Fruit fly (Drosophila melanogaster) whole organism, embryonic: ENCODE measurements around the gene Prp3.
A peak's percentile ranks its signal among the peaks of the same experiment; 100 is the strongest.

ENCODE experiments used
- Antp ChIP-seq: fragments of 200-800 bp; sonication (Bioruptor generic); optimal IDR thresholded peaks from 3 replicates; lab custom pipeline; 2016; ENCODE audit warnings: missing biosample characterization, missing genetic modification characterization
- BEAF-32 ChIP-seq: fragments of 200-800 bp; sonication (Bioruptor generic); optimal IDR thresholded peaks from 3 replicates; lab custom pipeline; 2017; ENCODE audit warnings: missing biosample characterization, missing genetic modification characterization, mild to moderate bottlenecking, moderate library complexity, missing genetic modification reagents
- Bteb2 ChIP-seq: fragments of 200-800 bp; sonication (Bioruptor generic); optimal IDR thresholded peaks from 2 replicates; lab custom pipeline; 2016; ENCODE audit warnings: missing biosample characterization, missing genetic modification characterization
- C15 ChIP-seq: fragments of 200-800 bp; sonication (Bioruptor generic); IDR thresholded peaks from 3 replicates; pipeline ENCODE4 v1.3.6; 2022; ENCODE audit warnings: missing biosample characterization, missing genetic modification characterization
- CG12391 ChIP-seq: fragments of 200-800 bp; sonication (Bioruptor generic); optimal IDR thresholded peaks from 3 replicates; lab custom pipeline; 2018; ENCODE audit warnings: missing biosample characterization, mild to moderate bottlenecking, missing genetic modification characterization, moderate library complexity
- CG14860 ChIP-seq: fragments of 200-800 bp; sonication (Bioruptor generic); IDR thresholded peaks from 3 replicates; pipeline ENCODE4 v1.3.6; 2022; ENCODE audit warnings: missing biosample characterization, missing genetic modification characterization; ENCODE audit not compliant: partially characterized antibody
- CG15073 ChIP-seq: fragments of 200-800 bp; sonication (Bioruptor generic); optimal IDR thresholded peaks from 2 replicates; lab custom pipeline; 2016; ENCODE audit warnings: missing biosample characterization, missing genetic modification characterization
- CG16813 ChIP-seq: fragments of 200-800 bp; sonication (Bioruptor generic); IDR thresholded peaks from 3 replicates; pipeline ENCODE4 v1.3.6; 2022; ENCODE audit warnings: missing biosample characterization, missing genetic modification characterization; ENCODE audit not compliant: partially characterized antibody
- CG17361 ChIP-seq: fragments of 200-800 bp; sonication (Bioruptor generic); IDR thresholded peaks from 3 replicates; pipeline ENCODE4 v1.3.6; 2022; ENCODE audit warnings: missing biosample characterization, missing genetic modification characterization
- CG18764 ChIP-seq: fragments of 200-800 bp; sonication (Bioruptor generic); optimal IDR thresholded peaks from 3 replicates; lab custom pipeline; 2016; ENCODE audit warnings: missing biosample characterization, missing genetic modification characterization
- CG2712 ChIP-seq: fragments of 200-800 bp; optimal IDR thresholded peaks from 3 replicates; lab custom pipeline; 2019; ENCODE audit warnings: missing biosample characterization, mild to moderate bottlenecking, missing genetic modification characterization, moderate library complexity
- CG30020 ChIP-seq: fragments of 200-800 bp; optimal IDR thresholded peaks from 2 replicates; lab custom pipeline; 2019; ENCODE audit warnings: missing biosample characterization, mild to moderate bottlenecking, missing genetic modification characterization, moderate library complexity
- CG3065 ChIP-seq: fragments of 200-800 bp; sonication (Bioruptor generic); optimal IDR thresholded peaks from 2 replicates; lab custom pipeline; 2016; ENCODE audit warnings: missing biosample characterization, missing genetic modification characterization
- CG32767 ChIP-seq: fragments of 200-800 bp; sonication (Bioruptor generic); IDR thresholded peaks from 2 replicates; pipeline ENCODE4 v1.3.6; 2022; ENCODE audit warnings: missing biosample characterization, missing genetic modification characterization
- CG33557 ChIP-seq: fragments of 200-800 bp; sonication (Bioruptor generic); optimal IDR thresholded peaks from 2 replicates; lab custom pipeline; 2019; ENCODE audit warnings: missing biosample characterization, mild to moderate bottlenecking, missing genetic modification characterization, moderate library complexity
- CG34422 ChIP-seq: fragments of 200-800 bp; sonication (Bioruptor generic); IDR thresholded peaks from 3 replicates; pipeline ENCODE4 v1.3.6; 2022; ENCODE audit warnings: missing biosample characterization, missing genetic modification characterization
- CG3838 ChIP-seq: fragments of 200-800 bp; sonication (Bioruptor generic); optimal IDR thresholded peaks from 3 replicates; lab custom pipeline; 2016; ENCODE audit warnings: missing biosample characterization, missing genetic modification characterization
- CG4707 ChIP-seq: fragments of 200-800 bp; sonication (Bioruptor generic); optimal IDR thresholded peaks from 2 replicates; lab custom pipeline; 2018; ENCODE audit warnings: missing biosample characterization, mild to moderate bottlenecking, missing genetic modification characterization, moderate library complexity
- CG6683 ChIP-seq: fragments of 200-800 bp; sonication (Bioruptor generic); optimal IDR thresholded peaks from 2 replicates; lab custom pipeline; 2017; ENCODE audit warnings: missing biosample characterization, mild to moderate bottlenecking, missing genetic modification characterization, missing genetic modification reagents
- CG6854 ChIP-seq: fragments of 200-800 bp; sonication (Bioruptor generic); optimal IDR thresholded peaks from 3 replicates; lab custom pipeline; 2017; ENCODE audit warnings: missing biosample characterization, mild to moderate bottlenecking, missing genetic modification characterization
- CG8765 ChIP-seq: fragments of 200-800 bp; sonication (Bioruptor generic); IDR thresholded peaks from 2 replicates; pipeline ENCODE4 v1.3.6; 2022; ENCODE audit warnings: missing biosample characterization, missing genetic modification characterization
- CG8924 ChIP-seq: fragments of 200-800 bp; optimal IDR thresholded peaks from 3 replicates; lab custom pipeline; 2019; ENCODE audit warnings: missing biosample characterization, mild to moderate bottlenecking, missing genetic modification characterization, moderate library complexity
- CG9876 ChIP-seq: fragments of 200-800 bp; sonication (Bioruptor generic); optimal IDR thresholded peaks from 2 replicates; lab custom pipeline; 2016; ENCODE audit warnings: missing biosample characterization, missing genetic modification characterization
- Chrac-16 ChIP-seq: fragments of 200-800 bp; sonication (Bioruptor generic); optimal IDR thresholded peaks from 3 replicates; lab custom pipeline; 2016; ENCODE audit warnings: missing biosample characterization, missing genetic modification characterization
- HLH54F ChIP-seq: fragments of 200-800 bp; sonication (Bioruptor generic); optimal IDR thresholded peaks from 3 replicates; lab custom pipeline; 2016; ENCODE audit warnings: missing biosample characterization, missing genetic modification characterization
- HmgZ ChIP-seq: fragments of 200-800 bp; sonication (Bioruptor generic); optimal IDR thresholded peaks from 2 replicates; lab custom pipeline; 2018; ENCODE audit warnings: missing biosample characterization, mild to moderate bottlenecking, missing genetic modification characterization
- Hr78 ChIP-seq, 2 experiments: fragments of 200-800 bp in 1 of 2; fragments of >200 bp in 1 of 2; sonication (Bioruptor generic) in 1 of 2; optimal IDR thresholded peaks; 2 replicates each; lab custom pipeline; 2017 to 2019; ENCODE audit warnings: missing biosample characterization in 2 of 2, missing genetic modification characterization in 2 of 2, mild to moderate bottlenecking in 1 of 2, moderate library complexity in 1 of 2
- MTF-1 ChIP-seq: fragments of 200-800 bp; sonication (Bioruptor generic); optimal IDR thresholded peaks from 2 replicates; lab custom pipeline; 2018; ENCODE audit warnings: missing biosample characterization, mild to moderate bottlenecking, missing genetic modification characterization, borderline replicate concordance
- Nf-YB ChIP-seq: fragments of 200-800 bp; sonication (Bioruptor generic); optimal IDR thresholded peaks from 3 replicates; lab custom pipeline; 2019; ENCODE audit warnings: missing biosample characterization, mild to moderate bottlenecking, missing genetic modification characterization, moderate library complexity
- Sox100B ChIP-seq: fragments of 200-800 bp; sonication (Bioruptor generic); optimal IDR thresholded peaks from 3 replicates; lab custom pipeline; 2018; ENCODE audit warnings: missing biosample characterization, mild to moderate bottlenecking, missing genetic modification characterization
- Ssrp ChIP-seq: fragments of 200-800 bp; sonication (Bioruptor generic); optimal IDR thresholded peaks from 2 replicates; lab custom pipeline; 2018; ENCODE audit warnings: missing biosample characterization, mild to moderate bottlenecking, missing genetic modification characterization, moderate library complexity
- amos ChIP-seq: fragments of 200-800 bp; sonication (Bioruptor generic); IDR thresholded peaks from 2 replicates; pipeline ENCODE4 v1.3.6; 2022; ENCODE audit warnings: missing biosample characterization, missing genetic modification characterization; ENCODE audit not compliant: partially characterized antibody
- bsh ChIP-seq, 2 experiments: fragments of 200-800 bp; sonication (Bioruptor generic); optimal IDR thresholded peaks; 2 replicates each; lab custom pipeline; 2017 to 2018; ENCODE audit warnings: mild to moderate bottlenecking in 2 of 2, missing biosample characterization in 2 of 2, missing genetic modification characterization in 2 of 2, moderate library complexity in 1 of 2
- btn ChIP-seq: fragments of 200-800 bp; sonication (Bioruptor generic); optimal IDR thresholded peaks from 2 replicates; lab custom pipeline; 2016; ENCODE audit warnings: missing biosample characterization, missing genetic modification characterization
- crp ChIP-seq, 2 experiments: fragments of 200-800 bp; sonication (Bioruptor generic); optimal IDR thresholded peaks; 2 replicates in 1 of 2; 3 replicates in 1 of 2; lab custom pipeline; 2017; ENCODE audit warnings: missing biosample characterization in 2 of 2, missing genetic modification characterization in 2 of 2, mild to moderate bottlenecking in 1 of 2, moderate library complexity in 1 of 2
- kah ChIP-seq: fragments of 200-800 bp; sonication (Bioruptor generic); optimal IDR thresholded peaks from 2 replicates; lab custom pipeline; 2018; ENCODE audit warnings: missing biosample characterization, mild to moderate bottlenecking, missing genetic modification characterization
- mam ChIP-seq: fragments of 200-800 bp; sonication (Bioruptor generic); optimal IDR thresholded peaks from 3 replicates; lab custom pipeline; 2016; ENCODE audit warnings: missing biosample characterization, missing genetic modification characterization
- nom ChIP-seq: fragments of 200-800 bp; sonication (Bioruptor generic); optimal IDR thresholded peaks from 2 replicates; lab custom pipeline; 2017; ENCODE audit warnings: missing biosample characterization, missing genetic modification characterization, mild to moderate bottlenecking, moderate library complexity, missing genetic modification reagents
- ranshi ChIP-seq: fragments of 200-800 bp; sonication (Bioruptor generic); IDR thresholded peaks from 2 replicates; pipeline ENCODE4 v1.3.6; 2022; ENCODE audit warnings: missing biosample characterization, missing genetic modification characterization
- sc ChIP-seq, 3 experiments: fragments of >200 bp in 2 of 3; fragments of 200-800 bp in 1 of 3; sonication (Bioruptor generic) in 1 of 3; optimal IDR thresholded peaks; 2 replicates in 2 of 3; 3 replicates in 1 of 3; lab custom pipeline; 2017; ENCODE audit warnings: mild to moderate bottlenecking in 1 of 3, missing biosample characterization in 1 of 3, missing genetic modification characterization in 1 of 3, missing genetic modification reagents in 1 of 3
- sens-2 ChIP-seq: fragments of 200-800 bp; sonication (Bioruptor generic); IDR thresholded peaks from 2 replicates; pipeline ENCODE4 v1.3.6; 2022; ENCODE audit warnings: missing biosample characterization, missing genetic modification characterization
- sisA ChIP-seq: fragments of 200-800 bp; sonication (Bioruptor generic); IDR thresholded peaks from 2 replicates; pipeline ENCODE4 v1.3.6; 2022; ENCODE audit warnings: missing biosample characterization, missing genetic modification characterization
- slp2 ChIP-seq: fragments of 200-800 bp; sonication (Bioruptor generic); optimal IDR thresholded peaks from 2 replicates; lab custom pipeline; 2016; ENCODE audit warnings: missing biosample characterization, missing genetic modification characterization
- sr ChIP-seq: fragments of 200-800 bp; sonication (Bioruptor generic); IDR thresholded peaks from 3 replicates; pipeline ENCODE4 v1.3.6; 2022; ENCODE audit warnings: missing biosample characterization, missing genetic modification characterization
- tna ChIP-seq: fragments of 200-800 bp; sonication (Bioruptor generic); IDR thresholded peaks from 2 replicates; pipeline ENCODE4 v1.3.6; 2022; ENCODE audit warnings: missing biosample characterization, missing genetic modification characterization; ENCODE audit not compliant: partially characterized antibody
- zf30C ChIP-seq: fragments of 200-800 bp; sonication (Bioruptor generic); optimal IDR thresholded peaks from 3 replicates; lab custom pipeline; 2018; ENCODE audit warnings: missing biosample characterization, mild to moderate bottlenecking, missing genetic modification characterization

Prp3 gene

DNA sequence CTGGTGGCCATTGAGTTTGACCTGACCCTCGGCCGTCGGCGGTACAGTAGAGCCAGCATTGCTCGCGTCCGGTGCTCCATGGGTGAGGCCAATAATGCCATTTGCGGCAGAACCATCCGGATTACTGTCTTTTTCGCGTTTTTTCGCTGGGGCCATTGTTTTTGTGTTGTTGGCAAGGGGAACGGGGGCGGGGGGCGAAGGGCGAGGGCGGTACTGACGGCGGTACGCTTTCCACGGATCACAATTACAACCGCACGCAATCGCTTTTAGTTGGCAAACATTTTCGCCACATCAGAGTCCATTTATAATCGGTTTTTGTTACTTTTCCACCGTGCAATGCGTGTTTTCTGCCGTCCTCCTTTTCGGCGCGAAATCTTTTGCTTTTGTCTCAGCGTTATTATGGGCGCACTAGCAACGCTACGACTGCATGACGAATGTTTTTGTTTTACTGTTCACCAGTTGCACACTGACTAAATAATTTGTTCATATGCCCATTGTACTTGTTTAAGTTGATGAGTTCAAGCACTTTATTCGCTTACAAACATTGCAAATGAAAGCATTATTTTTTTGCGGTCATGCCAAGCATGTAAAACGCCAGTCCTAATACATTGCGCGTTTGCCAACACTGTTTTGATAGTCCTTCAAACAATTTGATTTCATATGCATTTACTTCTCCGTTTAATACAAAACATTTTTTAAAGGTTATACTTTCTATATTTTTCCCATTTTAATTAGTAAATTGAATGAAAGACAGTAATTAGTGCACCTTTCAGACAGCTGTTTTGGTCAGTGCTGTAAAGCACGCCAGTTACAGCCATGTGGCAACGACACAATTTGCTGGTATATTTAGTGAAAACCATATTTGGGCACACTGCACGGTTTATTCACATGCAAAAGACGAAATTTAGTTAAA lies 13.0 kb downstream of the Prp3 start, which contains the start of gene Pfdn6 (continued):
- TF ChIP-seq sisA (GFP tag; lab: Robert Waterston, UW) = peak; percentile 91
- peak; percentile 71; the same call in 1 of the 3 replicates for TF ChIP-seq CG34422 (GFP tag; lab: Robert Waterston, UW)
- TF ChIP-seq CG8765 (GFP tag; lab: Robert Waterston, UW) = peak; percentile 51
- 0 out of 3 replicates have a peak, but pooled peaks have one; percentile 39 for TF ChIP-seq sr (GFP tag; lab: Robert Waterston, UW)
- TF ChIP-seq CG33557 = peak; percentile 24
- no peak for TF ChIP-seq sc (optimal IDR thresholded peaks at IDR 0.05; lab: Kevin White, UChicago)
- TF ChIP-seq sc (GFP tag; optimal IDR thresholded peaks at IDR 0.05; lab: Kevin White, UChicago) = no peak
- TF ChIP-seq sens-2 = peak; percentile 50; the same call in 1 of the 2 replicates
- TF ChIP-seq CG14860 = peak; percentile 74
- TF ChIP-seq ranshi = 0 out of 2 replicates have a peak, but pooled peaks have one; percentile 33
- peak; percentile 86 for TF ChIP-seq Bteb2
- no peak for TF ChIP-seq Sox100B
- TF ChIP-seq crp (GFP tag; optimal IDR thresholded peaks at IDR 0.05; lab: Kevin White, UChicago) = peak; percentile 90 to 98
- TF ChIP-seq CG16813 (GFP tag; lab: Robert Waterston, UW) = peak; percentile 64
- peak; percentile 90 for TF ChIP-seq Ssrp
- TF ChIP-seq amos = peak; percentile 63; the same call in 1 of the 2 replicates
- TF ChIP-seq CG32767 = peak; percentile 68
- peak; percentile 93 for TF ChIP-seq HLH54F (GFP tag; lab: Kevin White, UChicago)
- no peak for TF ChIP-seq Hr78 (GFP tag; optimal IDR thresholded peaks at IDR 0.05; lab: Kevin White, UChicago)
- TF ChIP-seq CG9876 (GFP tag; lab: Kevin White, UChicago) = peak; percentile 89
- TF ChIP-seq CG6854 (GFP tag; lab: Kevin White, UChicago) = no peak
- peak; percentile 84; the same call in 2 of the 3 replicates for TF ChIP-seq CG17361
- TF ChIP-seq MTF-1 (GFP tag; lab: Kevin White, UChicago) = no peak
- TF ChIP-seq tna (GFP tag; lab: Robert Waterston, UW) = peak; percentile 70
- TF ChIP-seq nom (GFP tag; lab: Kevin White, UChicago) = no peak
- peak; percentile 36 for TF ChIP-seq CG3838 (GFP tag; lab: Kevin White, UChicago)
- TF ChIP-seq CG4707 = no peak
- peak; percentile 81 for TF ChIP-seq CG8924 (tag; lab: Kevin White, UChicago)
- peak; percentile 77 for TF ChIP-seq CG2712
- peak; percentile 48 for TF ChIP-seq BEAF-32 (GFP tag; lab: Kevin White, UChicago)
- TF ChIP-seq mam (GFP tag; lab: Kevin White, UChicago) = peak; percentile 63
- peak; percentile 25 for TF ChIP-seq CG3065 (GFP tag; lab: Kevin White, UChicago)
- TF ChIP-seq CG6683 (GFP tag; lab: Kevin White, UChicago) = no peak
- peak; percentile 33 for TF ChIP-seq Nf-YB
- TF ChIP-seq CG12391 = peak; percentile 80
- peak; percentile 55 for TF ChIP-seq HmgZ
- no peak for TF ChIP-seq zf30C (GFP tag; lab: Kevin White, UChicago)
- TF ChIP-seq bsh (GFP tag; optimal IDR thresholded peaks at IDR 0.05; lab: Kevin White, UChicago) = peak in 1 of 2 experiments; percentile 64
- peak; percentile 50 for TF ChIP-seq Chrac-16 (GFP tag; lab: Kevin White, UChicago)
- TF ChIP-seq Antp (GFP tag; lab: Kevin White, UChicago) = peak; percentile 57
- peak; percentile 92 for TF ChIP-seq CG18764 (GFP tag; lab: Kevin White, UChicago)
- no peak for TF ChIP-seq kah (GFP tag; lab: Kevin White, UChicago)
- TF ChIP-seq btn (GFP tag; lab: Kevin White, UChicago) = no peak
- no peak for TF ChIP-seq CG15073 (GFP tag; lab: Kevin White, UChicago)
- peak; percentile 65 for TF ChIP-seq CG30020 (tag; lab: Kevin White, UChicago)
- peak; percentile 61 for TF ChIP-seq slp2
- peak; percentile 37; the same call in 1 of the 3 replicates for TF ChIP-seq C15 (GFP tag; lab: Robert Waterston, UW)
